Fruit fly (Drosophila melanogaster) whole organism: ENCODE results near the gene tx.

ENCODE experiments used
- CG8478 ChIP-seq: fragments of >200 bp; optimal IDR thresholded peaks from 2 replicates; lab custom pipeline; 2018; ENCODE audit warnings: inconsistent platforms
- Dll ChIP-seq: fragments of >200 bp; optimal IDR thresholded peaks from 2 replicates; lab custom pipeline; 2017
- EcR ChIP-seq, 2 experiments: fragments of >200 bp; optimal IDR thresholded peaks; 2 replicates each; lab custom pipeline; 2017; ENCODE audit warnings: missing biosample characterization in 2 of 2, missing genetic modification characterization in 2 of 2, missing genetic modification reagents in 2 of 2
- pan ChIP-seq: fragments of >200 bp; optimal IDR thresholded peaks from 2 replicates; lab custom pipeline; 2017
- psq ChIP-seq: fragments of >200 bp; optimal IDR thresholded peaks from 2 replicates; lab custom pipeline; 2017
- usp ChIP-seq: fragments of >200 bp; optimal IDR thresholded peaks from 2 replicates; lab custom pipeline; 2017; ENCODE audit warnings: missing biosample characterization, missing genetic modification characterization, mixed read lengths

Gene tx

dm6 chr3R:26440455-26441196 is at the start of gene tx:
tx (plus strand) TSS chr3R:26440778.
- no peak for TF ChIP-seq usp (GFP tag; lab: Kevin White, UChicago)
- TF ChIP-seq Dll = no peak
- TF ChIP-seq CG8478 = no peak
- TF ChIP-seq EcR (GFP tag; optimal IDR thresholded peaks at IDR 0.05; lab: Kevin White, UChicago) = no peak

dm6 chr3R:26403556-26403955 is 37.0 kb upstream of the tx start, which contains the start of gene ppk15:
ppk15 (minus strand) TSS chr3R:26403656.
- TF ChIP-seq Dll (no peak), EcR (GFP tag; optimal IDR thresholded peaks at IDR 0.05; lab: Kevin White, UChicago) (no peak), pan (no peak), CG8478 (no peak), psq (lab: Kevin White, UChicago) (no peak), usp (GFP tag; lab: Kevin White, UChicago) (no peak)

dm6 chr3R:26409780-26410179 is 30.8 kb upstream of the tx start:
- TF ChIP-seq psq (lab: Kevin White, UChicago) (no peak), CG8478 (no peak), Dll (no peak), pan (no peak), usp (GFP tag; lab: Kevin White, UChicago) (no peak), EcR (GFP tag; optimal IDR thresholded peaks at IDR 0.05; lab: Kevin White, UChicago) (no peak)

dm6 chr3R:26413788-26414187 is 26.8 kb upstream of the tx start, which contains the start of gene Ald2:
Ald2 (plus strand) TSS chr3R:26414088.
- TF ChIP-seq Dll = no peak
- no peak for TF ChIP-seq usp (GFP tag; lab: Kevin White, UChicago)
- no peak for TF ChIP-seq EcR (GFP tag; optimal IDR thresholded peaks at IDR 0.05; lab: Kevin White, UChicago)
- no peak for TF ChIP-seq psq (lab: Kevin White, UChicago)
- no peak for TF ChIP-seq CG8478
- TF ChIP-seq pan = no peak

- TF ChIP-seq psq (lab: Kevin White, UChicago) = no peak
- no peak for TF ChIP-seq CG8478
- TF ChIP-seq pan = no peak
- no peak for TF ChIP-seq EcR (GFP tag; optimal IDR thresholded peaks at IDR 0.05; lab: Kevin White, UChicago)
- no peak for TF ChIP-seq usp (GFP tag; lab: Kevin White, UChicago)
- no peak for TF ChIP-seq Dll
These were observed 15.6 kb upstream of the tx start, which contains the start of gene CG6503 for dm6 chr3R:26425005-26425404. CG6503 (minus strand) TSS chr3R:26425105.

dm6 chr3R:26425681-26426080 is 14.9 kb upstream of the tx start, which contains the start of gene CG34291:
CG34291 (minus strand) TSS chr3R:26425781.
- TF ChIP-seq EcR (GFP tag; optimal IDR thresholded peaks at IDR 0.05; lab: Kevin White, UChicago) (no peak), pan (no peak), psq (lab: Kevin White, UChicago) (no peak), usp (GFP tag; lab: Kevin White, UChicago) (no peak), CG8478 (no peak), Dll (no peak)

- TF ChIP-seq Dll (no peak), usp (GFP tag; lab: Kevin White, UChicago) (no peak), EcR (GFP tag; optimal IDR thresholded peaks at IDR 0.05; lab: Kevin White, UChicago) (no peak), pan (no peak), psq (lab: Kevin White, UChicago) (no peak), CG8478 (no peak)
These were observed 12.4 kb upstream of the tx start for dm6 chr3R:26428220-26428619.

- TF ChIP-seq Dll (no peak), EcR (GFP tag; optimal IDR thresholded peaks at IDR 0.05; lab: Kevin White, UChicago) (no peak), psq (lab: Kevin White, UChicago) (no peak), pan (no peak), usp (GFP tag; lab: Kevin White, UChicago) (no peak), CG8478 (no peak)
These were observed 11.0 kb upstream of the tx start for dm6 chr3R:26429619-26430018.

dm6 chr3R:26432526-26432925 is 8.1 kb upstream of the tx start:
- TF ChIP-seq pan = no peak
- no peak for TF ChIP-seq CG8478
- no peak for TF ChIP-seq psq (lab: Kevin White, UChicago)

dm6 chr3R:26432978-26433377 is 7.6 kb upstream of the tx start:
- no peak for TF ChIP-seq CG8478
- no peak for TF ChIP-seq psq (lab: Kevin White, UChicago)
- TF ChIP-seq usp (GFP tag; lab: Kevin White, UChicago) = no peak
- no peak for TF ChIP-seq pan
- TF ChIP-seq Dll = no peak
- TF ChIP-seq EcR (GFP tag; optimal IDR thresholded peaks at IDR 0.05; lab: Kevin White, UChicago) = no peak

- TF ChIP-seq usp (GFP tag; lab: Kevin White, UChicago) (no peak), CG8478 (no peak), psq (lab: Kevin White, UChicago) (no peak), Dll (no peak), pan (no peak), EcR (GFP tag; optimal IDR thresholded peaks at IDR 0.05; lab: Kevin White, UChicago) (no peak)
These were observed 6.8 kb upstream of the tx start for dm6 chr3R:26433743-26434142.

dm6 chr3R:26436001-26436400 is 4.6 kb upstream of the tx start:
- TF ChIP-seq pan (no peak), usp (GFP tag; lab: Kevin White, UChicago) (no peak), Dll (no peak), psq (lab: Kevin White, UChicago) (no peak), EcR (GFP tag; optimal IDR thresholded peaks at IDR 0.05; lab: Kevin White, UChicago) (no peak), CG8478 (no peak)

dm6 chr3R:26436540-26436939 is 4.0 kb upstream of the tx start:
- no peak for TF ChIP-seq psq (lab: Kevin White, UChicago)
- no peak for TF ChIP-seq pan
- TF ChIP-seq Dll = no peak
- TF ChIP-seq EcR (GFP tag; optimal IDR thresholded peaks at IDR 0.05; lab: Kevin White, UChicago) = no peak
- no peak for TF ChIP-seq usp (GFP tag; lab: Kevin White, UChicago)
- no peak for TF ChIP-seq CG8478
